Fruit fly (Drosophila melanogaster): ENCODE measurements around the gene CG34015.
A peak's percentile ranks its signal among the peaks of the same experiment; 100 is the strongest.

CG34015 gene

DNA sequence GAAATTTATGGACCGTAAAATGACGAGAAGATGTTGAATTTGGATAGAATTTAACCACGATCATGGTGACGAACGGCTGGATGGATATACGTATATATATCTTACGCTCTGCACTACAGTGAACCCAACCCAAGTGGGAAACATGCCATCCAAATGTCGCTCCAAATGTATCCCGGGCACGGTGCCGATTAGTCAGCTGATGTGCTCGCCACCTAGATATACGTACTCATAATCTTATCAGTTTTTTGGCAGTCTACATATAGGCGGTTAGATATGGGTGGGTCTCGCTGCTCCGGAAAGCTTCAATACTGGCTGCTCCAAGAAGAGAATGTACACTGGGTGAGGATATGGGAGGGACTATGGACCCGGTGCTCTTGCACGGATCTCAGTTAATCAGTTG, 42.0 kb downstream of the CG34015 start:
- TF ChIP-seq Rel (GFP tag; optimal IDR thresholded peaks at IDR 0.05) (no peak), Rel (tag; optimal IDR thresholded peaks at IDR 0.05) (no peak), sage (GFP tag; optimal IDR thresholded peaks at IDR 0.05) (no peak), Hr83 (GFP tag; optimal IDR thresholded peaks at IDR 0.05; ENCODE audit: poor library complexity, severe bottlenecking) (no peak), N (GFP tag; optimal IDR thresholded peaks at IDR 0.05) (no peak), Dif (GFP tag; optimal IDR thresholded peaks at IDR 0.05; ENCODE audit: partially characterized antibody) (no peak), Hnf4 (GFP tag; optimal IDR thresholded peaks at IDR 0.05) (no peak), h (GFP tag; optimal IDR thresholded peaks at IDR 0.05) (no peak), Abd-B (GFP tag; optimal IDR thresholded peaks at IDR 0.05) (no peak), ey (GFP tag; optimal IDR thresholded peaks at IDR 0.05) (no peak), tai (GFP tag; optimal IDR thresholded peaks at IDR 0.05) (no peak), dmrt93B (GFP tag; optimal IDR thresholded peaks at IDR 0.05) (no peak), foxo (GFP tag; optimal IDR thresholded peaks at IDR 0.05) (no peak), Mio (GFP tag; optimal IDR thresholded peaks at IDR 0.05) (no peak), Vsx2 (GFP tag; optimal IDR thresholded peaks at IDR 0.05; ENCODE audit: partially characterized antibody) (no peak), Hr78 (GFP tag; optimal IDR thresholded peaks at IDR 0.05) (no peak), Dfd (GFP tag; optimal IDR thresholded peaks at IDR 0.05) (no peak), sv (GFP tag; optimal IDR thresholded peaks at IDR 0.05) (no peak), dsf (GFP tag; optimal IDR thresholded peaks at IDR 0.05; ENCODE audit: borderline replicate concordance) (no peak)

DNA sequence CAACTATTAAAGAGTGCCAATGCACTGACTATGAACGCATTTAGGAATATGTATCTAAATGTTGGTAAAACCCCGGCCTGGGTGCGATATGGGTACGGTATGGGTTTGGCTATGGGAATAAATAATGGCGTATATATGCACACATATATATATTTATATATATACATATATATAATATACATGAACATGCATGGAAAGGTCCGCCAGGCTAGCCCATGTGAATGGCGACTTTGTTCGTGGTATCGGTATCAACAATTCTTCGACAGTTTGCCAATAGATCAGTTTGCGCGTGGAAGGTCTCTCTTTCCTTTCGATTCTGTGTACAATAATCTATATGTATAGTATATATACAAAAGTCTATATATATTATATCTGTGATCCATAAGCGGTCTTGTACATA, 42.9 kb downstream of the CG34015 start, which contains the start of gene CG4301:
CG4301 (plus strand) TSS at position 301 of the 400 bp plus-strand sequence.
- TF ChIP-seq Jra (GFP tag; optimal IDR thresholded peaks at IDR 0.05), result no peak
- no peak for TF ChIP-seq ey (GFP tag; optimal IDR thresholded peaks at IDR 0.05)
- no peak for TF ChIP-seq tai (GFP tag; optimal IDR thresholded peaks at IDR 0.05)
- TF ChIP-seq psq (GFP tag; optimal IDR thresholded peaks at IDR 0.05), result no peak
- TF ChIP-seq HLH106 (tag; optimal IDR thresholded peaks at IDR 0.05), result no peak
- no peak for TF ChIP-seq Vsx2 (GFP tag; optimal IDR thresholded peaks at IDR 0.05; ENCODE audit: partially characterized antibody)
- TF ChIP-seq Abd-B (GFP tag; optimal IDR thresholded peaks at IDR 0.05), result no peak
- TF ChIP-seq GATAd (GFP tag; optimal IDR thresholded peaks at IDR 0.05), result no peak
- no peak for TF ChIP-seq Hr78 (GFP tag; optimal IDR thresholded peaks at IDR 0.05)
- TF ChIP-seq dl (GFP tag; optimal IDR thresholded peaks at IDR 0.05; ENCODE audit: insufficient read depth in 1 of 2, partially characterized antibody in 2 of 2), result no peak

DNA sequence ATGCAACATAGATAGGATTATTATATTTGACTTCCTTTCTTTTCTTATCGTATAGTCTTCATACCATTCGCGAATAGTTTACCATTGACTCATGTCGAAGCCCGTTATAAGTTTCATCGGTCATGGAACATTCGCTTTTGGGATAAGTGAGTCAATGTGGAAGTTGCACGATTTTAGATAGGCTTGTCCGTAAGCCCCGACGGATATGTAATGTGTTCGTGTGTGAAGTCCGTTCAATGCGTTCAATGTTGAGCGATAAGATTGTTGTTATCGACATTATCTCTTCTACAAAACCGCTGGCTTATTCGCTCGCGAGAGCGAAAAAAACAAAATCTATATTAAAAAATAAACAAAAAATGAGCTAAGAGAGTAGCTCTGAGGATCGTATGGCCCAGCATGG, 43.3 kb downstream of the CG34015 start, which contains the start of gene CG9981:
CG9981 (minus strand) TSS at position 320 of the 400 bp plus-strand sequence.
- TF ChIP-seq Rel (GFP tag; optimal IDR thresholded peaks at IDR 0.05) (no peak), Rel (tag; optimal IDR thresholded peaks at IDR 0.05) (peak; percentile 57), sv (GFP tag; optimal IDR thresholded peaks at IDR 0.05) (no peak)

DNA sequence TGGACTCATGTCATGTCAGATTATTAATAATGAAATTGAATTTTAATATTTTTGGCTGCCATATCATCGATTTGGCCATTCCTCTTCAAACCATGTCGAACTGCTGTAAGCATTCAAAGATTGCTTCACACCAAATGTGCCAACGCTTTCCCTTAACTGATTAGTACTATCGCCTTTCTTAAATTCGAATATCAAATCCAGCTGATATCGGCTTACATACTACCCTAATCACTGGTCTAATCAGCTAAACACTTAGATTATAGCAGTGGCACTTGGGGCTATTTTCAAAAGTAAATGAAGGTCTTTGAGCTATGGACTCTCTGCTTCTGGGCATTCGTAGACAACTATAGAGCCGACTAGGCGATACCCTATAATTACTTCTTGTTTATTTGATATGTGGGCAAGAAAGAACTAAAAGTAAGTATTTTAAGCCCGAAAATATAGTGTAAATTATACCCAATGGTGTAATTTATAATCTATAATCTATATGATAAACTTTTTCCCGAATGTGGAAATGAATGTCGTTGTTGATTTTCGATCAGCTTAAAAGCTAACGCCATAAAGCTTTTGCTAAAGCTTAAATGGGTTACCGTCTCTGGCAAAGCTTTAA, 44.2 kb downstream of the CG34015 start:
- TF ChIP-seq dl (GFP tag; optimal IDR thresholded peaks at IDR 0.05; ENCODE audit: insufficient read depth in 1 of 2, partially characterized antibody in 2 of 2) (no peak), h (GFP tag; optimal IDR thresholded peaks at IDR 0.05) (peak; percentile 82), Rel (GFP tag; optimal IDR thresholded peaks at IDR 0.05) (no peak), Rel (tag; optimal IDR thresholded peaks at IDR 0.05) (no peak), Mio (GFP tag; optimal IDR thresholded peaks at IDR 0.05) (no peak), tai (GFP tag; optimal IDR thresholded peaks at IDR 0.05) (no peak), fru (GFP tag; optimal IDR thresholded peaks at IDR 0.05) (peak; percentile 77), jim (GFP tag; optimal IDR thresholded peaks at IDR 0.05) (no peak), Dfd (GFP tag; optimal IDR thresholded peaks at IDR 0.05) (no peak), dmrt93B (GFP tag; optimal IDR thresholded peaks at IDR 0.05) (no peak), Hr83 (GFP tag; optimal IDR thresholded peaks at IDR 0.05; ENCODE audit: poor library complexity, severe bottlenecking) (no peak), sage (GFP tag; optimal IDR thresholded peaks at IDR 0.05) (no peak), Dif (GFP tag; optimal IDR thresholded peaks at IDR 0.05; ENCODE audit: partially characterized antibody) (no peak), pan (optimal IDR thresholded peaks at IDR 0.05) (no peak), Myc (optimal IDR thresholded peaks at IDR 0.05) (no peak), Jra (GFP tag; optimal IDR thresholded peaks at IDR 0.05) (no peak), br (GFP tag; optimal IDR thresholded peaks at IDR 0.05) (peak; percentile 56), rgr (GFP tag; optimal IDR thresholded peaks at IDR 0.05) (no peak), HLH106 (tag; optimal IDR thresholded peaks at IDR 0.05) (peak; percentile 33), Hnf4 (GFP tag; optimal IDR thresholded peaks at IDR 0.05) (no peak), Sp1 (GFP tag; optimal IDR thresholded peaks at IDR 0.05) (no peak), foxo (GFP tag; optimal IDR thresholded peaks at IDR 0.05) (peak in 1 of 2 experiments; percentile 73), sv (GFP tag; optimal IDR thresholded peaks at IDR 0.05) (peak; percentile 61), CG32264 (GFP tag; optimal IDR thresholded peaks at IDR 0.05) (peak; percentile 40), GATAd (GFP tag; optimal IDR thresholded peaks at IDR 0.05) (no peak), usp (GFP tag; optimal IDR thresholded peaks at IDR 0.05) (no peak), woc (GFP tag; optimal IDR thresholded peaks at IDR 0.05) (no peak), OdsH (GFP tag; optimal IDR thresholded peaks at IDR 0.05) (peak; percentile 73), psq (GFP tag; optimal IDR thresholded peaks at IDR 0.05) (peak; percentile 44), lola (GFP tag; optimal IDR thresholded peaks at IDR 0.05) (no peak), brk (GFP tag; optimal IDR thresholded peaks at IDR 0.05) (no peak), Hr78 (GFP tag; optimal IDR thresholded peaks at IDR 0.05) (no peak), ey (GFP tag; optimal IDR thresholded peaks at IDR 0.05) (peak; percentile 64)
